Fruit fly (Drosophila melanogaster): Measurements from ENCODE around the gene CG3526.

- TF ChIP-seq h (optimal IDR thresholded peaks at IDR 0.05) (no peak), insv (optimal IDR thresholded peaks at IDR 0.05) (no peak), ttk (optimal IDR thresholded peaks at IDR 0.05) (no peak), psq (optimal IDR thresholded peaks at IDR 0.05) (no peak), Sin3A (optimal IDR thresholded peaks at IDR 0.05) (no peak), Myc (optimal IDR thresholded peaks at IDR 0.05) (no peak)
These were observed 2.4 kb upstream of the CG3526 start for dm6 chrX:2888211-2888610.
